Worm (Caenorhabditis elegans) whole organism, L4 larva: ENCODE measurements around the gene srb-13.

ENCODE experiments used
- F10B5.3 ChIP-seq: sonication (generic microtip); optimal IDR thresholded peaks from 2 replicates; lab custom pipeline; 2016; ENCODE audit warnings: mild to moderate bottlenecking, missing genetic modification characterization, missing compliant biosample characterization
- F37D6.2 ChIP-seq: sonication (generic microtip); optimal IDR thresholded peaks from 2 replicates; lab custom pipeline; 2016; ENCODE audit warnings: mild to moderate bottlenecking, missing genetic modification characterization, missing compliant biosample characterization
- F49E8.2 ChIP-seq: sonication (generic microtip); optimal IDR thresholded peaks from 2 replicates; lab custom pipeline; 2016; ENCODE audit warnings: missing compliant biosample characterization, mild to moderate bottlenecking, missing genetic modification characterization, borderline replicate concordance
- Y48G9A.11 ChIP-seq: fragments of 200-800 bp; sonication (Bioruptor generic); IDR thresholded peaks from 2 replicates; pipeline ENCODE4 v1.3.6; 2022; ENCODE audit warnings: missing genetic modification reagents, missing genetic modification characterization, missing compliant biosample characterization
- aha-1 ChIP-seq: fragments of 150-350 bp; peaks from one replicate; lab custom pipeline; 2014; ENCODE audit warnings: missing biosample characterization, missing genetic modification characterization
- ama-1 ChIP-seq: fragments of 150-350 bp; optimal IDR thresholded peaks from 2 replicates; lab custom pipeline; 2014; ENCODE audit warnings: inconsistent platforms, mixed read lengths
- ceh-20 ChIP-seq: fragments of 200-800 bp; sonication (Bioruptor generic); IDR thresholded peaks from 2 replicates; pipeline ENCODE4 v1.3.6; 2022; ENCODE audit warnings: missing genetic modification reagents, missing genetic modification characterization, missing compliant biosample characterization
- ceh-44 ChIP-seq: fragments of 200-800 bp; sonication (Bioruptor generic); IDR thresholded peaks from 2 replicates; pipeline ENCODE4 v1.3.6; 2022; ENCODE audit warnings: missing genetic modification reagents, missing genetic modification characterization, missing compliant biosample characterization
- daf-16 ChIP-seq, 3 experiments: sonication (generic microtip); optimal IDR thresholded peaks; 2 replicates each; lab custom pipeline; 2016 to 2017; ENCODE audit warnings: missing genetic modification characterization in 3 of 3, missing genetic modification reagents in 3 of 3, mild to moderate bottlenecking in 2 of 3, missing compliant biosample characterization in 2 of 3, missing biosample characterization in 1 of 3, moderate library complexity in 1 of 3
- daf-8 ChIP-seq: fragments of 200-800 bp; sonication (Bioruptor generic); IDR thresholded peaks from 2 replicates; pipeline ENCODE4 v1.3.6; 2022; ENCODE audit warnings: missing genetic modification characterization, missing compliant biosample characterization
- dmd-6 ChIP-seq: fragments of 200-800 bp; sonication (Bioruptor generic); IDR thresholded peaks from 2 replicates; pipeline ENCODE4 v1.3.6; 2022; ENCODE audit warnings: missing genetic modification reagents, missing genetic modification characterization, missing compliant biosample characterization
- dmd-8 ChIP-seq: fragments of 200-800 bp; sonication (Bioruptor generic); IDR thresholded peaks from 2 replicates; pipeline ENCODE4 v1.3.6; 2022; ENCODE audit warnings: missing genetic modification characterization, missing compliant biosample characterization
- dve-1 ChIP-seq: sonication (generic microtip); optimal IDR thresholded peaks from 2 replicates; lab custom pipeline; 2017; ENCODE audit warnings: antibody characterized with exemption, mild to moderate bottlenecking, missing genetic modification characterization, missing compliant biosample characterization; ENCODE audit not compliant: insufficient read depth
- gei-8 ChIP-seq: fragments of 200-800 bp; sonication (Bioruptor generic); optimal IDR thresholded peaks from 2 replicates; lab custom pipeline; 2018; ENCODE audit warnings: mild to moderate bottlenecking, missing genetic modification characterization, missing compliant biosample characterization
- hif-1 ChIP-seq, 2 experiments: sonication (generic microtip); optimal IDR thresholded peaks; 2 replicates each; lab custom pipeline; 2016 to 2017; ENCODE audit warnings: missing compliant biosample characterization in 2 of 2, missing genetic modification characterization in 2 of 2, missing genetic modification reagents in 2 of 2, missing genotype in 2 of 2, mild to moderate bottlenecking in 1 of 2
- hlh-11 ChIP-seq: fragments of 200-800 bp; sonication (Bioruptor generic); optimal IDR thresholded peaks from 2 replicates; lab custom pipeline; 2018; ENCODE audit warnings: mild to moderate bottlenecking, missing genetic modification characterization, missing compliant biosample characterization
- hlh-30 ChIP-seq: sonication (generic microtip); optimal IDR thresholded peaks from 2 replicates; lab custom pipeline; 2017; ENCODE audit warnings: antibody characterized with exemption, mild to moderate bottlenecking, missing genetic modification characterization, missing compliant biosample characterization; ENCODE audit not compliant: insufficient read depth
- lim-7 ChIP-seq: fragments of 200-800 bp; sonication (Bioruptor generic); IDR thresholded peaks from 2 replicates; pipeline ENCODE4 v1.3.6; 2022; ENCODE audit warnings: missing genetic modification characterization, missing compliant biosample characterization
- lin-1 ChIP-seq: fragments of 200-800 bp; sonication (Bioruptor generic); IDR thresholded peaks from 2 replicates; pipeline ENCODE4 v1.3.6; 2022; ENCODE audit warnings: missing genetic modification reagents, missing genetic modification characterization, missing compliant biosample characterization
- lin-13 ChIP-seq: fragments of 150-350 bp; optimal IDR thresholded peaks from 2 replicates; lab custom pipeline; 2014; ENCODE audit warnings: missing biosample characterization, missing genetic modification reagents, missing genetic modification characterization
- lin-15B ChIP-seq: fragments of 150-350 bp; sonication (generic microtip); optimal IDR thresholded peaks from 3 replicates; lab custom pipeline; 2014; ENCODE audit warnings: missing biosample characterization, missing genetic modification characterization
- lin-38 ChIP-seq: fragments of 200-800 bp; sonication (Bioruptor generic); IDR thresholded peaks from 2 replicates; pipeline ENCODE4 v1.3.6; 2022; ENCODE audit warnings: missing genetic modification reagents, missing genetic modification characterization, missing compliant biosample characterization
- lir-3 ChIP-seq: sonication (generic microtip); optimal IDR thresholded peaks from 2 replicates; lab custom pipeline; 2016; ENCODE audit warnings: mild to moderate bottlenecking, missing genetic modification characterization, missing compliant biosample characterization
- lsy-2 ChIP-seq, 2 experiments: fragments of 150-350 bp in 1 of 2; sonication (generic microtip) in 1 of 2; optimal IDR thresholded peaks; 2 replicates each; lab custom pipeline; 2014 to 2017; ENCODE audit warnings: missing biosample characterization in 2 of 2, missing genetic modification characterization in 2 of 2
- madf-9 ChIP-seq: fragments of 200-800 bp; sonication (Bioruptor generic); conservative IDR thresholded peaks from 2 replicates; pipeline ENCODE4 v1.3.6; 2022; ENCODE audit warnings: missing genetic modification reagents, missing genetic modification characterization, missing compliant biosample characterization
- mdl-1 ChIP-seq, 2 experiments: fragments of 150-350 bp in 1 of 2; sonication (generic microtip) in 1 of 2; optimal IDR thresholded peaks; 2 replicates each; lab custom pipeline; 2014 to 2017; ENCODE audit warnings: missing biosample characterization in 2 of 2, missing genetic modification characterization in 2 of 2
- mdt-29 ChIP-seq: fragments of 200-800 bp; sonication (Bioruptor generic); IDR thresholded peaks from 2 replicates; pipeline ENCODE4 v1.3.6; 2022; ENCODE audit warnings: missing genetic modification reagents, missing genetic modification characterization, missing compliant biosample characterization
- nhr-102 ChIP-seq: sonication (generic microtip); optimal IDR thresholded peaks from 2 replicates; lab custom pipeline; 2016; ENCODE audit warnings: mild to moderate bottlenecking, missing genetic modification characterization, moderate library complexity, missing compliant biosample characterization
- nhr-11 ChIP-seq: fragments of 150-350 bp; optimal IDR thresholded peaks from 2 replicates; lab custom pipeline; 2014; ENCODE audit warnings: missing biosample characterization, missing genetic modification characterization
- nhr-25 ChIP-seq: sonication (generic microtip); optimal IDR thresholded peaks from 2 replicates; lab custom pipeline; 2017; ENCODE audit warnings: missing genetic modification characterization, mild to moderate bottlenecking, missing compliant biosample characterization, antibody characterized with exemption, moderate library complexity, borderline replicate concordance; ENCODE audit not compliant: insufficient read depth
- nhr-28 ChIP-seq: fragments of 150-350 bp; optimal IDR thresholded peaks from 2 replicates; lab custom pipeline; 2014; ENCODE audit warnings: missing biosample characterization, missing genetic modification characterization
- nhr-42 ChIP-seq: fragments of 200-800 bp; sonication (Bioruptor generic); IDR thresholded peaks from 2 replicates; pipeline ENCODE4 v1.3.6; 2022; ENCODE audit warnings: missing genetic modification characterization, missing compliant biosample characterization
- nhr-48 ChIP-seq: sonication (generic microtip); optimal IDR thresholded peaks from 2 replicates; lab custom pipeline; 2016; ENCODE audit warnings: mild to moderate bottlenecking, missing genetic modification characterization, missing compliant biosample characterization
- nhr-6 ChIP-seq: fragments of 150-350 bp; optimal IDR thresholded peaks from 2 replicates; lab custom pipeline; 2014; ENCODE audit warnings: missing biosample characterization, missing genetic modification characterization
- nhr-76 ChIP-seq: fragments of 150-350 bp; optimal IDR thresholded peaks from 2 replicates; lab custom pipeline; 2014; ENCODE audit warnings: missing biosample characterization, missing genetic modification characterization
- nhr-77 ChIP-seq: fragments of 150-350 bp; optimal IDR thresholded peaks from 2 replicates; lab custom pipeline; 2014; ENCODE audit warnings: missing biosample characterization, missing genetic modification characterization
- php-3 ChIP-seq: fragments of 200-800 bp; sonication (Bioruptor generic); IDR thresholded peaks from 2 replicates; pipeline ENCODE4 v1.3.6; 2022; ENCODE audit warnings: missing genetic modification reagents, missing genetic modification characterization, missing compliant biosample characterization
- saeg-2 ChIP-seq: fragments of 200-800 bp; sonication (Bioruptor generic); IDR thresholded peaks from 2 replicates; pipeline ENCODE4 v1.3.6; 2022; ENCODE audit warnings: missing genetic modification reagents, missing genetic modification characterization, missing compliant biosample characterization
- sdz-12 ChIP-seq: fragments of 200-800 bp; sonication (Bioruptor generic); optimal IDR thresholded peaks from 2 replicates; lab custom pipeline; 2018; ENCODE audit warnings: mild to moderate bottlenecking, missing genetic modification characterization, missing compliant biosample characterization
- set-16 ChIP-seq: fragments of 200-800 bp; sonication (Bioruptor generic); IDR thresholded peaks from 2 replicates; pipeline ENCODE4 v1.3.6; 2022; ENCODE audit warnings: missing genetic modification reagents, missing genetic modification characterization, missing compliant biosample characterization
- snpc-1.2 ChIP-seq: fragments of 200-800 bp; sonication (Bioruptor generic); IDR thresholded peaks from 2 replicates; pipeline ENCODE4 v1.3.6; 2022; ENCODE audit warnings: missing genetic modification reagents, missing genetic modification characterization, missing compliant biosample characterization
- spr-1 ChIP-seq: sonication (generic microtip); optimal IDR thresholded peaks from 2 replicates; lab custom pipeline; 2016; ENCODE audit warnings: mild to moderate bottlenecking, missing genetic modification characterization, missing compliant biosample characterization
- spr-3 ChIP-seq: fragments of 200-800 bp; sonication (Bioruptor generic); optimal IDR thresholded peaks from 2 replicates; lab custom pipeline; 2018; ENCODE audit warnings: mild to moderate bottlenecking, missing genetic modification characterization, missing compliant biosample characterization
- tag-97 ChIP-seq: fragments of 200-800 bp; sonication (Bioruptor generic); IDR thresholded peaks from 2 replicates; pipeline ENCODE4 v1.3.6; 2022; ENCODE audit warnings: missing genetic modification characterization, missing compliant biosample characterization
- tra-1 ChIP-seq: fragments of 200-800 bp; sonication (Bioruptor generic); IDR thresholded peaks from 2 replicates; pipeline ENCODE4 v1.3.6; 2022; ENCODE audit warnings: missing genetic modification reagents, missing genetic modification characterization, missing compliant biosample characterization
- vab-7 ChIP-seq: fragments of 200-800 bp; sonication (Bioruptor generic); IDR thresholded peaks from 2 replicates; pipeline ENCODE4 v1.3.6; 2022; ENCODE audit warnings: missing genetic modification reagents, missing genetic modification characterization, missing compliant biosample characterization
- zfp-3 ChIP-seq: fragments of 200-800 bp; sonication (Bioruptor generic); conservative IDR thresholded peaks from 2 replicates; pipeline ENCODE4 v1.3.6; 2022; ENCODE audit warnings: missing genetic modification reagents, missing genetic modification characterization, missing compliant biosample characterization

srb-13 gene

DNA sequence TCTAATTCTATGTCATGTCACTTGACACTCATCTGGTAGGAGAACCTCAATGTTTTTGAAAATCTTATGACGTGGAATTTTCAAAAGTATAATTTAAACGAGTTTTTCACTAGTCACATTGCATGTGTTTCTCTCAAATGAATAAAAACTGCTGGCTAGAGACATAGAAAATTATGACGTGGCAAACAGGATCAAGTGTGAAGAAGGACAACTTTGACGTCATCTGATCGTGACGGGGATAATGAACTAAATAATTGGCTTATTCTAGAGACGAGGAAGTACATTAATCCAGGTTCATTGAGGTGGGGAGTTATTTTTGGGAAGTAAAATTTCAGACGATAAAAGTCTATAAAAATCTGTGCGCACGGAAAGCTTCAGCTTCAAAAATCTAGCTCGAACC lies 25.8 kb upstream of the srb-13 start:
- TF ChIP-seq nhr-28 (no peak), saeg-2 (GFP tag; lab: Robert Waterston, UW) (no peak), vab-7 (no peak), lsy-2 (tag; optimal IDR thresholded peaks at IDR 0.05; lab: Kevin White, UChicago) (no peak), nhr-25 (tag; lab: Kevin White, UChicago) (no peak), ama-1 (no peak), nhr-11 (tag; lab: Kevin White, UChicago) (no peak), daf-8 (GFP tag; lab: Robert Waterston, UW) (no peak), gei-8 (no peak), lin-15B (tag; lab: Kevin White, UChicago) (no peak)

DNA sequence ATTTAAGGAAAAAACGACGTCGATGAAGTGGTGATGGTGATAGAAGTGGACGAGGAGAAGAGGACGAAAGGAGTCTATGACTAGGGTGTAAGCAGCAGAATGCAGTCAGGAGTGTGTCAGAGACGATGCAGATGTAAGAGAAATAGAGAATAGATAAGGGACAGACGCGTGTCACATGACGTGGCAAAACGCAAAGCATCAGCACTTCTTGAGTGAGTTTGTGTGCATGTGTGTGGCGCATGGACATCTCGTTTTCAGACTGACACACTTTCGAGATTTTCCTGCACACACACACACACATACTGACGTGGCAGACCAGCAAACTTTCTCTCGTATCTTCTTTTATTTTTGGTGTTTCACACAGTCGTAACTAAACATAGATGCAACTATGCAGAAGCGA lies 25.0 kb upstream of the srb-13 start:
- peak; percentile 53; the same call in 1 of the 2 replicates for TF ChIP-seq mdt-29 (GFP tag; lab: Robert Waterston, UW)
- TF ChIP-seq lir-3 (tag; lab: Kevin White, UChicago): no peak
- TF ChIP-seq Y48G9A.11: no peak
- TF ChIP-seq php-3 (GFP tag; lab: Robert Waterston, UW): peak; percentile 27; the same call in 1 of the 2 replicates
- TF ChIP-seq nhr-42 (GFP tag; lab: Robert Waterston, UW): peak; percentile 57; the same call in 1 of the 2 replicates
- TF ChIP-seq sdz-12 (GFP tag; lab: Kevin White, UChicago): no peak
- no peak for TF ChIP-seq dmd-8 (GFP tag; lab: Robert Waterston, UW)
- TF ChIP-seq tag-97 (GFP tag; lab: Robert Waterston, UW): no peak
- TF ChIP-seq nhr-48 (tag; lab: Kevin White, UChicago): peak; percentile 82
- TF ChIP-seq daf-16 (GFP tag; optimal IDR thresholded peaks at IDR 0.05; lab: Kevin White, UChicago): peak in 1 of 2 experiments; percentile 65
- TF ChIP-seq daf-16 (tag; optimal IDR thresholded peaks at IDR 0.05; lab: Kevin White, UChicago): peak; percentile 87
- TF ChIP-seq nhr-76 (tag; lab: Kevin White, UChicago): no peak
- no peak for TF ChIP-seq lim-7 (GFP tag; lab: Robert Waterston, UW)
- TF ChIP-seq tra-1 (GFP tag; lab: Robert Waterston, UW): peak; percentile 83
- peak; percentile 97 for TF ChIP-seq dmd-6 (GFP tag; lab: Robert Waterston, UW)
- peak; percentile 58 for TF ChIP-seq nhr-11 (tag; lab: Kevin White, UChicago)
- peak in 1 of 2 experiments; percentile 65 for TF ChIP-seq hif-1 (tag; optimal IDR thresholded peaks at IDR 0.05; lab: Kevin White, UChicago)
- TF ChIP-seq gei-8: peak; percentile 28
- peak; percentile 81 for TF ChIP-seq nhr-28
- TF ChIP-seq ceh-20 (GFP tag; lab: Robert Waterston, UW): peak; percentile 80; the same call in 1 of the 2 replicates
- peak; percentile 53 to 79 for TF ChIP-seq mdl-1 (tag; optimal IDR thresholded peaks at IDR 0.05; lab: Kevin White, UChicago)
- peak; percentile 54 to 74 for TF ChIP-seq lsy-2 (tag; optimal IDR thresholded peaks at IDR 0.05; lab: Kevin White, UChicago)
- no peak for TF ChIP-seq F49E8.2 (tag; lab: Kevin White, UChicago)
- peak; percentile 29; the same call in 1 of the 2 replicates for TF ChIP-seq set-16 (GFP tag; lab: Robert Waterston, UW)
- TF ChIP-seq madf-9 (GFP tag; lab: Robert Waterston, UW): peak; percentile 55; the same call in 1 of the 2 replicates
- TF ChIP-seq saeg-2 (GFP tag; lab: Robert Waterston, UW): 0 out of 2 replicates have a peak, but pooled peaks have one; percentile 24
- TF ChIP-seq hlh-30 (tag; lab: Kevin White, UChicago): peak; percentile 98
- TF ChIP-seq dve-1: peak; percentile 78
- TF ChIP-seq hlh-11 (tag; lab: Kevin White, UChicago): peak; percentile 95
- TF ChIP-seq F10B5.3 (tag; lab: Kevin White, UChicago): no peak
- TF ChIP-seq nhr-6 (tag; lab: Kevin White, UChicago): peak; percentile 42
- TF ChIP-seq spr-1 (tag; lab: Kevin White, UChicago): peak; percentile 62
- TF ChIP-seq aha-1: peak; percentile 98
- peak; percentile 54 for TF ChIP-seq lin-38 (GFP tag; lab: Robert Waterston, UW)
- TF ChIP-seq nhr-25 (tag; lab: Kevin White, UChicago): peak; percentile 49
- peak; percentile 71; the same call in 1 of the 2 replicates for TF ChIP-seq lin-1
- peak; percentile 61 for TF ChIP-seq nhr-77 (tag; lab: Kevin White, UChicago)
- TF ChIP-seq ceh-44 (GFP tag; lab: Robert Waterston, UW): no peak
- TF ChIP-seq zfp-3 (GFP tag; lab: Robert Waterston, UW): 0 out of 2 replicates have a peak, but pooled peaks have one; percentile 34
- TF ChIP-seq lin-13 (GFP tag; lab: Kevin White, UChicago): no peak
- TF ChIP-seq snpc-1.2: no peak
- TF ChIP-seq nhr-102 (tag; lab: Kevin White, UChicago): peak; percentile 68
- no peak for TF ChIP-seq spr-3 (GFP tag; lab: Kevin White, UChicago)
- peak; percentile 2 for TF ChIP-seq F37D6.2 (tag; lab: Kevin White, UChicago)
